Worm (Caenorhabditis elegans) whole organism, L4 larva: Measurements from ENCODE around the gene C15C7.4.
A peak's percentile ranks its signal among the peaks of the same experiment; 100 is the strongest.

Source experiments
- F44E2.7 ChIP-seq: fragments of 200-800 bp; sonication (Bioruptor generic); IDR thresholded peaks from 2 replicates; pipeline ENCODE4 v2.1.2; 2022; ENCODE audit warnings: missing genetic modification characterization, missing compliant biosample characterization
- Y5F2A.4 ChIP-seq: fragments of 200-800 bp; sonication (Bioruptor generic); optimal IDR thresholded peaks from 2 replicates; lab custom pipeline; 2018; ENCODE audit warnings: mild to moderate bottlenecking, missing genetic modification characterization, missing compliant biosample characterization
- ceh-28 ChIP-seq: fragments of 150-350 bp; optimal IDR thresholded peaks from 2 replicates; lab custom pipeline; 2014; ENCODE audit warnings: missing biosample characterization, missing genetic modification reagents, missing genetic modification characterization
- daf-12 ChIP-seq: fragments of 150-350 bp; optimal IDR thresholded peaks from 2 replicates; lab custom pipeline; 2014; ENCODE audit warnings: missing biosample characterization, missing genetic modification reagents, missing genetic modification characterization
- daf-19 ChIP-seq: fragments of 200-800 bp; sonication (Bioruptor generic); conservative IDR thresholded peaks from 2 replicates; pipeline ENCODE4 v1.3.6; 2022; ENCODE audit warnings: missing genetic modification characterization, missing compliant biosample characterization
- duxl-1 ChIP-seq: sonication (generic microtip); optimal IDR thresholded peaks from 2 replicates; lab custom pipeline; 2016; ENCODE audit warnings: mild to moderate bottlenecking, missing genetic modification characterization, moderate library complexity, missing compliant biosample characterization; ENCODE audit not compliant: poor library complexity
- fkh-10 ChIP-seq: fragments of 150-350 bp; optimal IDR thresholded peaks from 2 replicates; lab custom pipeline; 2014; ENCODE audit warnings: missing biosample characterization, missing genetic modification reagents, missing genetic modification characterization
- lin-15B ChIP-seq: fragments of 150-350 bp; sonication (generic microtip); optimal IDR thresholded peaks from 3 replicates; lab custom pipeline; 2014; ENCODE audit warnings: missing biosample characterization, missing genetic modification characterization
- lin-39 ChIP-seq: fragments of 150-350 bp; optimal IDR thresholded peaks from 2 replicates; lab custom pipeline; 2014; ENCODE audit warnings: missing biosample characterization, missing genetic modification reagents, missing genetic modification characterization
- pha-4 ChIP-seq, 2 experiments: fragments of 150-350 bp in 1 of 2; fragments of 200-800 bp in 1 of 2; sonication (Bioruptor generic) in 1 of 2; IDR thresholded peaks in 1 of 2; optimal IDR thresholded peaks in 1 of 2; 2 replicates each; pipeline versions ENCODE4 v1.3.6 to Lab custom; 2014 to 2022; ENCODE audit warnings: missing genetic modification characterization in 2 of 2, missing genetic modification reagents in 2 of 2, missing biosample characterization in 1 of 2, missing compliant biosample characterization in 1 of 2
- snpc-4 ChIP-seq: fragments of 150-350 bp; optimal IDR thresholded peaks from 2 replicates; lab custom pipeline; 2014; ENCODE audit warnings: missing biosample characterization, missing genetic modification characterization
- unc-62 ChIP-seq, 3 experiments: fragments of 150-350 bp in 1 of 3; sonication (generic microtip); optimal IDR thresholded peaks in 2 of 3; peaks in 1 of 3; 1 replicate in 1 of 3; 2 replicates in 2 of 3; lab custom pipeline; 2014 to 2017; ENCODE audit warnings: missing biosample characterization in 3 of 3, missing genetic modification characterization in 3 of 3, missing genetic modification reagents in 3 of 3, missing genotype in 1 of 3

ce11 chrX:3115134-3116032 lies 30.0 kb upstream of the C15C7.4 start:
- TF ChIP-seq ceh-28 (tag; lab: Kevin White, UChicago) (peak; percentile 7), pha-4 (GFP tag; IDR thresholded peaks at IDR 0.05; lab: Robert Waterston, UW) (no peak; the same call in 1 of the 2 replicates), pha-4 (tag; optimal IDR thresholded peaks at IDR 0.05; lab: Kevin White, UChicago) (peak; percentile 46), daf-12 (tag; lab: Kevin White, UChicago) (no peak), lin-39 (tag; lab: Kevin White, UChicago) (no peak), duxl-1 (no peak), F44E2.7 (GFP tag; lab: Robert Waterston, UW) (no peak), lin-15B (no peak), unc-62 (GFP tag; optimal IDR thresholded peaks at IDR 0.05 in 1 of 2; lab: Kevin White, UChicago) (peak in 1 of 2 experiments; percentile 93), unc-62 (tag; optimal IDR thresholded peaks at IDR 0.05; lab: Kevin White, UChicago) (no peak), fkh-10 (GFP tag; lab: Kevin White, UChicago) (no peak), Y5F2A.4 (GFP tag; lab: Kevin White, UChicago) (no peak), snpc-4 (tag; lab: Kevin White, UChicago) (no peak), daf-19 (GFP tag; lab: Robert Waterston, UW) (no peak)
